Fruit fly (Drosophila melanogaster): ENCODE results near the gene crp.

crp gene

dm6 chr2L:16286360-16287005 lies 1.0 kb downstream of the crp start (continued):
- peak; percentile 44 for TF ChIP-seq exex (tag; optimal IDR thresholded peaks at IDR 0.05)
- no peak for TF ChIP-seq stwl (tag; optimal IDR thresholded peaks at IDR 0.05)
- no peak for TF ChIP-seq GATAe (GFP tag; conservative IDR thresholded peaks at IDR 0.05)
- no peak for TF ChIP-seq zf30C (GFP tag; optimal IDR thresholded peaks at IDR 0.05)
- peak; percentile 61 for TF ChIP-seq disco-r (GFP tag; optimal IDR thresholded peaks at IDR 0.05)
- TF ChIP-seq HmgZ (tag; optimal IDR thresholded peaks at IDR 0.05), result peak; percentile 59
- no peak for TF ChIP-seq CG11085 (GFP tag; IDR thresholded peaks at IDR 0.05)
- no peak for TF ChIP-seq CG10366 (GFP tag; IDR thresholded peaks at IDR 0.05)
- TF ChIP-seq al (GFP tag; IDR thresholded peaks at IDR 0.05), result no peak
- TF ChIP-seq scrt (GFP tag; optimal IDR thresholded peaks at IDR 0.05), result peak; percentile 69
- no peak for TF ChIP-seq aop (GFP tag; IDR thresholded peaks at IDR 0.05)
- no peak for TF ChIP-seq ftz-f1 (GFP tag; optimal IDR thresholded peaks at IDR 0.05)
- TF ChIP-seq sc (optimal IDR thresholded peaks at IDR 0.05), result no peak
- TF ChIP-seq sc (GFP tag; optimal IDR thresholded peaks at IDR 0.05), result peak; percentile 68
- TF ChIP-seq pum (GFP tag; optimal IDR thresholded peaks at IDR 0.05), result peak; percentile 71
- no peak for TF ChIP-seq CG4730 (GFP tag; IDR thresholded peaks at IDR 0.05)
- peak; percentile 71 for TF ChIP-seq TFAM (GFP tag; optimal IDR thresholded peaks at IDR 0.05)
- no peak for TF ChIP-seq wdn (GFP tag; IDR thresholded peaks at IDR 0.05)
- TF ChIP-seq CG9797 (GFP tag; optimal IDR thresholded peaks at IDR 0.05), result no peak
- no peak for TF ChIP-seq btn (GFP tag; optimal IDR thresholded peaks at IDR 0.05)
- no peak for TF ChIP-seq Gsc (GFP tag; IDR thresholded peaks at IDR 0.05)
- TF ChIP-seq Mad (GFP tag; optimal IDR thresholded peaks at IDR 0.05), result peak; percentile 79
- peak; percentile 14 for TF ChIP-seq kah (GFP tag; optimal IDR thresholded peaks at IDR 0.05)
- TF ChIP-seq Meics (GFP tag; optimal IDR thresholded peaks at IDR 0.05), result peak; percentile 92
- peak; percentile 56 for TF ChIP-seq CG17802 (tag; optimal IDR thresholded peaks at IDR 0.05)
- peak; percentile 69 for TF ChIP-seq dm (GFP tag; optimal IDR thresholded peaks at IDR 0.05)
- peak; percentile 53 for TF ChIP-seq Bdp1 (GFP tag; optimal IDR thresholded peaks at IDR 0.05)
- peak; percentile 71 for TF ChIP-seq maf-S (GFP tag; optimal IDR thresholded peaks at IDR 0.05)
- TF ChIP-seq Hr78 (GFP tag; optimal IDR thresholded peaks at IDR 0.05), result peak in 1 of 2 experiments; percentile 37
- TF ChIP-seq dpn (GFP tag; optimal IDR thresholded peaks at IDR 0.05), result peak; percentile 79 to 88
- no peak for TF ChIP-seq Hr39 (optimal IDR thresholded peaks at IDR 0.05)
- TF ChIP-seq croc (GFP tag; conservative IDR thresholded peaks at IDR 0.05), result peak; percentile 66
- TF ChIP-seq gro (GFP tag; optimal IDR thresholded peaks at IDR 0.05), result peak; percentile 69
- peak; percentile 82 for TF ChIP-seq CG6254 (GFP tag; optimal IDR thresholded peaks at IDR 0.05)
- peak; percentile 85 for TF ChIP-seq CG13775 (GFP tag; optimal IDR thresholded peaks at IDR 0.05)
- TF ChIP-seq vfl (GFP tag; optimal IDR thresholded peaks at IDR 0.05), result peak; percentile 45
- TF ChIP-seq CG15073 (GFP tag; optimal IDR thresholded peaks at IDR 0.05), result peak; percentile 98
- TF ChIP-seq her (GFP tag; optimal IDR thresholded peaks at IDR 0.05), result peak; percentile 74
- TF ChIP-seq CG9215 (GFP tag; IDR thresholded peaks at IDR 0.05), result no peak
- no peak for TF ChIP-seq Rx (GFP tag; IDR thresholded peaks at IDR 0.05)
- TF ChIP-seq CG8388 (GFP tag; optimal IDR thresholded peaks at IDR 0.05), result peak; percentile 81
- no peak for TF ChIP-seq CG11695 (GFP tag; IDR thresholded peaks at IDR 0.05)
- no peak for TF ChIP-seq CG5953 (GFP tag; IDR thresholded peaks at IDR 0.05)
- no peak for TF ChIP-seq amos (GFP tag; IDR thresholded peaks at IDR 0.05; ENCODE audit: partially characterized antibody)
- no peak for TF ChIP-seq ase (GFP tag; IDR thresholded peaks at IDR 0.05)
- peak; percentile 71 for TF ChIP-seq CG10543 (GFP tag; optimal IDR thresholded peaks at IDR 0.05)
- peak; percentile 67 for TF ChIP-seq Ssrp (tag; optimal IDR thresholded peaks at IDR 0.05)
- TF ChIP-seq cad (GFP tag; optimal IDR thresholded peaks at IDR 0.05), result no peak
- peak; percentile 61 for TF ChIP-seq CG1603 (tag; optimal IDR thresholded peaks at IDR 0.05)
- no peak for TF ChIP-seq dysf (GFP tag; IDR thresholded peaks at IDR 0.05)
- no peak for TF ChIP-seq Ada2b (GFP tag; IDR thresholded peaks at IDR 0.05)
- TF ChIP-seq CG17568 (GFP tag; optimal IDR thresholded peaks at IDR 0.05), result peak; percentile 49

All from whole organism, embryonic.